Worm (Caenorhabditis elegans) whole organism, mixed stage, embryonic: ENCODE measurements around the gene C24H10.3.

Experiments used
- M03D4.4 ChIP-seq: sonication (generic microtip); optimal IDR thresholded peaks from 2 replicates; lab custom pipeline; 2017; ENCODE audit warnings: mild to moderate bottlenecking, missing genetic modification characterization, missing compliant biosample characterization
- bed-3 ChIP-seq: fragments of 200-800 bp; sonication (Bioruptor generic); optimal IDR thresholded peaks from 3 replicates; lab custom pipeline; 2018; ENCODE audit warnings: mild to moderate bottlenecking, missing genetic modification characterization, moderate library complexity, missing compliant biosample characterization
- blmp-1 ChIP-seq: fragments of 150-350 bp; optimal IDR thresholded peaks from 2 replicates; lab custom pipeline; 2014; ENCODE audit warnings: missing biosample characterization, missing genetic modification characterization
- ceh-39 ChIP-seq: fragments of 150-350 bp; optimal IDR thresholded peaks from 2 replicates; lab custom pipeline; 2014; ENCODE audit warnings: missing biosample characterization, missing genetic modification characterization
- ceh-43 ChIP-seq: fragments of 200-800 bp; sonication (Bioruptor generic); optimal IDR thresholded peaks from 2 replicates; lab custom pipeline; 2018; ENCODE audit warnings: mild to moderate bottlenecking, missing genetic modification characterization, moderate library complexity, missing compliant biosample characterization
- ceh-83 ChIP-seq: fragments of 200-800 bp; sonication (Bioruptor generic); optimal IDR thresholded peaks from 2 replicates; lab custom pipeline; 2018; ENCODE audit warnings: mild to moderate bottlenecking, missing genetic modification characterization, missing compliant biosample characterization
- ces-1 ChIP-seq: fragments of 150-350 bp; optimal IDR thresholded peaks from 2 replicates; lab custom pipeline; 2014; ENCODE audit warnings: missing biosample characterization, missing genetic modification reagents, missing genetic modification characterization
- drap-1 ChIP-seq: fragments of 200-800 bp; sonication (Bioruptor generic); optimal IDR thresholded peaks from 3 replicates; lab custom pipeline; 2018; ENCODE audit warnings: mild to moderate bottlenecking, missing genetic modification characterization, missing compliant biosample characterization
- elt-3 ChIP-seq: fragments of 150-350 bp; optimal IDR thresholded peaks from 2 replicates; lab custom pipeline; 2014; ENCODE audit warnings: missing biosample characterization, missing genetic modification characterization
- flh-1 ChIP-seq: fragments of 200-800 bp; sonication (Bioruptor generic); optimal IDR thresholded peaks from 2 replicates; lab custom pipeline; 2018; ENCODE audit warnings: mild to moderate bottlenecking, missing genetic modification characterization, moderate library complexity, missing compliant biosample characterization
- ham-2 ChIP-seq: fragments of 200-800 bp; sonication (Bioruptor generic); optimal IDR thresholded peaks from 2 replicates; lab custom pipeline; 2018; ENCODE audit warnings: mild to moderate bottlenecking, missing genetic modification characterization, missing compliant biosample characterization
- hlh-1 ChIP-seq: fragments of 150-350 bp; optimal IDR thresholded peaks from 2 replicates; lab custom pipeline; 2014; ENCODE audit warnings: missing biosample characterization, missing genetic modification reagents, missing genetic modification characterization
- lin-13 ChIP-seq: fragments of 150-350 bp; optimal IDR thresholded peaks from 2 replicates; lab custom pipeline; 2014; ENCODE audit warnings: missing biosample characterization, missing genetic modification characterization
- lin-32 ChIP-seq: fragments of 200-800 bp; sonication (Bioruptor generic); optimal IDR thresholded peaks from 2 replicates; lab custom pipeline; 2018; ENCODE audit warnings: mild to moderate bottlenecking, missing genetic modification characterization, missing compliant biosample characterization
- lsy-2 ChIP-seq: fragments of 150-350 bp; optimal IDR thresholded peaks from 2 replicates; lab custom pipeline; 2014; ENCODE audit warnings: missing biosample characterization, missing genetic modification characterization
- mep-1 ChIP-seq: fragments of 150-350 bp; optimal IDR thresholded peaks from 2 replicates; lab custom pipeline; 2017; ENCODE audit warnings: missing biosample characterization, missing genetic modification reagents, missing genetic modification characterization, inconsistent platforms
- mls-2 ChIP-seq: sonication (generic microtip); optimal IDR thresholded peaks from 2 replicates; lab custom pipeline; 2016; ENCODE audit warnings: mild to moderate bottlenecking, missing genetic modification characterization, moderate library complexity, missing compliant biosample characterization
- nhr-12 ChIP-seq: fragments of 150-350 bp; optimal IDR thresholded peaks from 2 replicates; lab custom pipeline; 2014; ENCODE audit warnings: missing biosample characterization, missing genetic modification characterization
- nhr-237 ChIP-seq: fragments of 150-350 bp; optimal IDR thresholded peaks from 2 replicates; lab custom pipeline; 2014; ENCODE audit warnings: missing biosample characterization, missing genetic modification characterization
- nhr-28 ChIP-seq: fragments of 150-350 bp; optimal IDR thresholded peaks from 2 replicates; lab custom pipeline; 2014; ENCODE audit warnings: missing biosample characterization, missing genetic modification characterization
- nhr-76 ChIP-seq: sonication (generic microtip); optimal IDR thresholded peaks from 2 replicates; lab custom pipeline; 2017; ENCODE audit warnings: missing biosample characterization, missing genetic modification characterization
- pha-4 ChIP-seq: fragments of 150-350 bp; optimal IDR thresholded peaks from 2 replicates; lab custom pipeline; 2018; ENCODE audit warnings: missing biosample characterization, missing genetic modification reagents, missing genetic modification characterization
- sem-2 ChIP-seq: fragments of 200-800 bp; sonication (Bioruptor generic); optimal IDR thresholded peaks from 2 replicates; lab custom pipeline; 2018; ENCODE audit warnings: mild to moderate bottlenecking, missing genetic modification characterization, missing compliant biosample characterization
- snpc-4 ChIP-seq: fragments of 150-350 bp; optimal IDR thresholded peaks from 2 replicates; lab custom pipeline; 2014; ENCODE audit warnings: missing biosample characterization, missing genetic modification characterization
- sptf-1 ChIP-seq: sonication (generic microtip); optimal IDR thresholded peaks from 2 replicates; lab custom pipeline; 2017; ENCODE audit warnings: mild to moderate bottlenecking, missing genetic modification characterization, moderate library complexity, missing compliant biosample characterization
- tbx-8 ChIP-seq: fragments of 200-800 bp; sonication (Bioruptor generic); optimal IDR thresholded peaks from 2 replicates; lab custom pipeline; 2018; ENCODE audit warnings: mild to moderate bottlenecking, missing genetic modification characterization, moderate library complexity, missing compliant biosample characterization
- unc-120 ChIP-seq: sonication (generic microtip); optimal IDR thresholded peaks from 2 replicates; lab custom pipeline; 2017; ENCODE audit warnings: missing genetic modification characterization, missing compliant biosample characterization; ENCODE audit not compliant: poor library complexity, severe bottlenecking
- unc-39 ChIP-seq: fragments of 150-350 bp; optimal IDR thresholded peaks from 2 replicates; lab custom pipeline; 2014; ENCODE audit warnings: missing biosample characterization, missing genetic modification characterization
- unc-62 ChIP-seq: fragments of 150-350 bp; optimal IDR thresholded peaks from 2 replicates; lab custom pipeline; 2014; ENCODE audit warnings: missing biosample characterization, missing genetic modification reagents, missing genetic modification characterization
- zip-8 ChIP-seq: fragments of 150-350 bp; optimal IDR thresholded peaks from 2 replicates; lab custom pipeline; 2014; ENCODE audit warnings: missing biosample characterization, missing genetic modification characterization
- ztf-11 ChIP-seq: fragments of 150-350 bp; optimal IDR thresholded peaks from 2 replicates; lab custom pipeline; 2014; ENCODE audit warnings: missing biosample characterization, missing genetic modification characterization

Gene C24H10.3

DNA sequence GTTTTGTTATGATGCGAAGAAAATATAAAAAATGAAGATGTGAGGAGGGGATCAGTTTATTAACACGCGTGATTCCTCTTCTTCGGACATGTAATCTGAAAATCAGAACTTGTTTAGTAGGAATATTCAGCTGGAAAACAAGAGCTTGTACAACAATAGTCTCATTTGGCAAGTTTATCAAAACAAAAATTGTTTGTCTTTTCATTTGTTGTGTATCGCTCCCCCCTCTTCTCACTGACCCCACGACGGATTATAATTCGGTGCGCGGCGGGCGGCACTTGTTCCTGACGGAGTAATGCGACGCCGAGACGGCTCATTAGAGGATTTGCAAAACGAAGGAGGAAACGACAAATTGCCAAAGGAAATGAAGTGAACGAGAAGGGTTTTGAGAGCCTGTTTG lies 27.0 kb upstream of the C24H10.3 start, which contains the start of gene ZC449.4:
ZC449.4 (minus strand) TSS at position 101 of the 400 bp plus-strand sequence.
- TF ChIP-seq ces-1 (GFP tag; lab: Kevin White, UChicago), result peak; percentile 20
- no peak for TF ChIP-seq blmp-1
- TF ChIP-seq, all 35 proteins: peak for 1

DNA sequence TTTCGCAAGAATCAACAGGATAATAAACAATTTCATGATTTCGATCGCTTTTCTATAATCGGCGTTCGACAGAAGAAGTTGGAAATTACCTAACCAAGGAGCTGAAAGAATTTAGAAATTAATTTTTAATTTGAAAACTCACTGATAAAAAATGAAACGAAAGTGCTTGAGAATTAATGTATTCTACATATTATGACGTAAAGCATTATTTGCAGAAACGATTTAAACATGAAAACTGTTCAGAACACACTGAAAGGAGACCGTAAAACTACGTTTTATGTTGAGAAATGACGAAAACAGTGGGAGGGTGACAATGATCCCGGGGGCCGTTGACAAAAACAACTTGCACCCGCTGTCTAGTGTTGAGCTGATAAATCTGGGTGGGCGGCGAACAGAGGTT lies 23.2 kb upstream of the C24H10.3 start, which contains the start of gene ZC449.5:
ZC449.5 (minus strand) TSS at position 101 of the 400 bp plus-strand sequence.
- TF ChIP-seq ham-2 (GFP tag; lab: Kevin White, UChicago), result no peak
- TF ChIP-seq nhr-76, result no peak
- TF ChIP-seq nhr-237 (tag; lab: Kevin White, UChicago), result no peak
- no peak for TF ChIP-seq lin-13 (tag; lab: Kevin White, UChicago)
- TF ChIP-seq drap-1 (GFP tag; lab: Kevin White, UChicago), result no peak
- no peak for TF ChIP-seq zip-8
- no peak for TF ChIP-seq flh-1 (GFP tag; lab: Kevin White, UChicago)
- TF ChIP-seq ceh-39 (tag; lab: Kevin White, UChicago), result no peak
- TF ChIP-seq bed-3 (GFP tag; lab: Kevin White, UChicago), result no peak
- no peak for TF ChIP-seq unc-120 (tag; lab: Kevin White, UChicago)
- no peak for TF ChIP-seq ztf-11 (tag; lab: Kevin White, UChicago)
- TF ChIP-seq snpc-4, result no peak
- no peak for TF ChIP-seq M03D4.4 (tag; lab: Kevin White, UChicago)
- TF ChIP-seq lsy-2, result no peak
- no peak for TF ChIP-seq nhr-28
- no peak for TF ChIP-seq ces-1 (GFP tag; lab: Kevin White, UChicago)
- TF ChIP-seq unc-39, result no peak

DNA sequence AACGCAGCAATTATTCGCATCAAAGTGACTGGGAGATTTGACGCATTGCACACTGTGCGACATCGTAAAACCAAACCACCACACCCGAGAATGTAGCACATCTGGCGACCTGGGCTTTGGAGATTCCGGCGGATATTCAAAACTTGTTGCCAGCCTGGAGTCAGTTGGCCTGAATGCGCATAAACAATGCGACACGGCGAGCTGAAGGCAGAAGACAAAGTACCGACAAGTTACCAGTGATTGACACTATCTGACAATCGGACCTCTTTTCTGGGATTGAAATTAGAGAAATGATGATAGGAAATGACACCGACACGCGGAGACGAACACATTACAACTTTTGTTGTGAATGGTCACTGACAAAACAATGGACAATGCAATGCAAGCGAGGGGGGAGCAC lies 22.0 kb upstream of the C24H10.3 start:
- TF ChIP-seq hlh-1 (tag; lab: Kevin White, UChicago), result peak; percentile 88
- no peak for TF ChIP-seq M03D4.4 (tag; lab: Kevin White, UChicago)
- no peak for TF ChIP-seq lin-13 (tag; lab: Kevin White, UChicago)
- TF ChIP-seq unc-62 (GFP tag; lab: Kevin White, UChicago), result peak; percentile 87
- TF ChIP-seq unc-120 (tag; lab: Kevin White, UChicago), result no peak
- TF ChIP-seq, all 35 proteins: peak for 2

DNA sequence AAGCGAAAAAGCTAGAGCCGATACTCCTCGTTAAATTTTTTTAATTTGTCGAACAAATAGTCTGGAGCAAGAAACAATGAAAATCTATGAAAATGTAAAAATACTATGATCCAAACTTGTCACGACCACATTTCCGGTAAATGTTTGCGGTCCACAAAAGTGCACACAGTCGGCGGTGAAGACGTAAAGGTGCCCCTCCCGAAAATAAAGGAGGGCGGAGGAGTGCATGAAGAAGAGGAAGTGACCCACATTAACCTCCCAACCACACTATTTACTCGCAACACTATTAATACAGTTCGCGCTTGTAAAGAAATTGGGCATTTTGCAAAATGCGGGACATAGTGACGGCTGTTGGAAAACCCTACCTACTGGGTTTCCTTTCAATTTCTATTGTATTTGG lies 20.8 kb upstream of the C24H10.3 start:
- TF ChIP-seq nhr-12 (tag; lab: Kevin White, UChicago) (no peak), unc-120 (tag; lab: Kevin White, UChicago) (no peak), lsy-2 (no peak), unc-39 (no peak), lin-32 (GFP tag; lab: Kevin White, UChicago) (no peak), sem-2 (GFP tag; lab: Kevin White, UChicago) (no peak), ztf-11 (tag; lab: Kevin White, UChicago) (no peak), sptf-1 (tag; lab: Kevin White, UChicago) (no peak), ces-1 (GFP tag; lab: Kevin White, UChicago) (no peak), pha-4 (tag; lab: Kevin White, UChicago) (no peak), tbx-8 (no peak), snpc-4 (no peak), nhr-76 (no peak), mep-1 (tag; lab: Kevin White, UChicago) (no peak), M03D4.4 (tag; lab: Kevin White, UChicago) (no peak), lin-13 (tag; lab: Kevin White, UChicago) (no peak), blmp-1 (no peak), elt-3 (tag; lab: Kevin White, UChicago) (no peak)

DNA sequence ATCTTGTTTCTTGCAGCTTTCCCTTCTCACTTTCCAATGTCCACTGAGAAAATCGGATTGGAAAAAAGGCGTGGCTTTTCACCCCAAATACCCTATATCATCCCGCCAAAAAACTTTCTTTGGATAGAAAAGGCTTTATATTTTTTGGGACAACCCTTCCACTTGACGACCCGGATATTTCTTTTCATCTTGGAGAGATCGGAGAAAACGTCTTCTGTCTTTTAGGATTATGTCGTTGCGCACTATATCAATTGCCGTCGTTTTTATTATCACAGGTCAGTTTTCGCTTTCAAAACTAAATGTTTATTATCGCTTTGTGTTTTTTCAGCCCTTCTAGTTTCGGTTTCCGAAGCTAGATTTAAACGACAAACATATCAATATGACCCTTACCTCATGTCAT lies 17.0 kb upstream of the C24H10.3 start, which contains the start of gene Y64H9A.2:
Y64H9A.2 (plus strand) TSS at position 90 of the 400 bp plus-strand sequence.
- TF ChIP-seq ces-1 (GFP tag; lab: Kevin White, UChicago) (no peak), snpc-4 (no peak), elt-3 (tag; lab: Kevin White, UChicago) (no peak)

DNA sequence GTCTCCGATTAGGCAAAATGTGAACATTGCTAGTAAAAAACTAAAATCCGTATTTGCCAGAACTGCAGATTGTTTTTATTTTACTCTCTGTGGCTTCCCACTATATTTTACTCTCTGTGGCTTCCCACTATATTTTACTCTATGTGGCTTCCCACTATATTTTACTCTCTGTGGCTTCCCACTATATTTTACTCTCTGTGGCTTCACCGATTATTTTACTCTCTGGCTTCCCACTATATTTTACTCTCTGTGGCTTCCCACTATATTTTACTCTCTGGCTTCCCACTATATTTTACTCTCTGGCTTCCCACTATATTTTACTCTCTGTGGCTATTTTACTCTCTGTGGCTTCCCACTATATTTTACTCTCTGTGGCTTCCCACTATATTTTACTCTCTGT lies 4.7 kb upstream of the C24H10.3 start:
- TF ChIP-seq mls-2 (tag; lab: Kevin White, UChicago) (peak; percentile 90), bed-3 (GFP tag; lab: Kevin White, UChicago) (peak; percentile 68), tbx-8 (peak; percentile 81), ceh-43 (GFP tag; lab: Kevin White, UChicago) (peak; percentile 64), flh-1 (GFP tag; lab: Kevin White, UChicago) (peak; percentile 26), sem-2 (GFP tag; lab: Kevin White, UChicago) (peak; percentile 31), lin-32 (GFP tag; lab: Kevin White, UChicago) (peak; percentile 73), ceh-83 (peak; percentile 80), M03D4.4 (tag; lab: Kevin White, UChicago) (peak; percentile 78), sptf-1 (tag; lab: Kevin White, UChicago) (peak; percentile 89)
